Fruit fly (Drosophila melanogaster) whole organism, embryonic: Measurements from ENCODE around the gene CG3632.

Experiments
- CG10431 ChIP-seq: fragments of 200-800 bp; sonication (Bioruptor generic); optimal IDR thresholded peaks from 3 replicates; lab custom pipeline; 2018; ENCODE audit warnings: missing biosample characterization, mild to moderate bottlenecking, missing genetic modification characterization
- CG12299 ChIP-seq: fragments of 200-800 bp; sonication (Bioruptor generic); optimal IDR thresholded peaks from 2 replicates; lab custom pipeline; 2018; ENCODE audit warnings: missing biosample characterization, mild to moderate bottlenecking, missing genetic modification characterization
- CG1233 ChIP-seq: fragments of 200-800 bp; sonication (Bioruptor generic); optimal IDR thresholded peaks from 4 replicates; lab custom pipeline; 2018; ENCODE audit warnings: missing biosample characterization, mild to moderate bottlenecking, missing genetic modification characterization
- CG13894 ChIP-seq: fragments of 200-800 bp; sonication (Bioruptor generic); optimal IDR thresholded peaks from 3 replicates; lab custom pipeline; 2018; ENCODE audit warnings: missing biosample characterization, mild to moderate bottlenecking, missing genetic modification characterization, moderate library complexity
- CG14014 ChIP-seq: fragments of 200-800 bp; sonication (Bioruptor generic); IDR thresholded peaks from 2 replicates; pipeline ENCODE4 v1.3.6; 2022; ENCODE audit warnings: missing biosample characterization, missing genetic modification characterization
- CG15601 ChIP-seq: fragments of 200-800 bp; sonication (Bioruptor generic); optimal IDR thresholded peaks from 3 replicates; lab custom pipeline; 2019; ENCODE audit warnings: missing biosample characterization, mild to moderate bottlenecking, missing genetic modification characterization, moderate library complexity
- CG16813 ChIP-seq: fragments of 200-800 bp; sonication (Bioruptor generic); IDR thresholded peaks from 3 replicates; pipeline ENCODE4 v1.3.6; 2022; ENCODE audit warnings: missing biosample characterization, missing genetic modification characterization; ENCODE audit not compliant: partially characterized antibody
- CG2120 ChIP-seq: fragments of 200-800 bp; sonication (Bioruptor generic); optimal IDR thresholded peaks from 3 replicates; lab custom pipeline; 2016; ENCODE audit warnings: missing biosample characterization, missing genetic modification characterization
- CG2129 ChIP-seq: fragments of 200-800 bp; sonication (Bioruptor generic); IDR thresholded peaks from 2 replicates; pipeline ENCODE4 v1.3.6; 2022; ENCODE audit warnings: missing biosample characterization, missing genetic modification characterization; ENCODE audit not compliant: partially characterized antibody
- CG34224 ChIP-seq: fragments of 200-800 bp; sonication (Bioruptor generic); IDR thresholded peaks from 3 replicates; pipeline ENCODE4 v1.3.6; 2022; ENCODE audit warnings: missing biosample characterization, missing genetic modification characterization; ENCODE audit not compliant: partially characterized antibody
- CG3847 ChIP-seq: fragments of 200-800 bp; sonication (Bioruptor generic); IDR thresholded peaks from 2 replicates; pipeline ENCODE4 v1.3.6; 2022; ENCODE audit warnings: missing biosample characterization, missing genetic modification characterization
- CG3995 ChIP-seq: fragments of 200-800 bp; sonication (Bioruptor generic); optimal IDR thresholded peaks from 3 replicates; lab custom pipeline; 2016; ENCODE audit warnings: missing biosample characterization, missing genetic modification characterization
- CG42726 ChIP-seq: fragments of 200-800 bp; sonication (Bioruptor generic); IDR thresholded peaks from 2 replicates; pipeline ENCODE4 v1.3.6; 2022; ENCODE audit warnings: missing biosample characterization, missing genetic modification characterization; ENCODE audit not compliant: partially characterized antibody
- CG4854 ChIP-seq: fragments of 200-800 bp; sonication (Bioruptor generic); optimal IDR thresholded peaks from 2 replicates; lab custom pipeline; 2016; ENCODE audit warnings: missing biosample characterization, missing genetic modification characterization, inconsistent platforms
- CG5180 ChIP-seq: fragments of 200-800 bp; sonication (Bioruptor generic); optimal IDR thresholded peaks from 3 replicates; lab custom pipeline; 2017; ENCODE audit warnings: missing biosample characterization, missing genetic modification characterization, mild to moderate bottlenecking, moderate library complexity, missing genetic modification reagents
- CG6272 ChIP-seq: fragments of 200-800 bp; sonication (Bioruptor generic); IDR thresholded peaks from 2 replicates; pipeline ENCODE4 v1.3.6; 2022; ENCODE audit warnings: missing biosample characterization, missing genetic modification characterization
- CG6791 ChIP-seq: fragments of 200-800 bp; sonication (Bioruptor generic); IDR thresholded peaks from 3 replicates; pipeline ENCODE4 v1.3.6; 2022; ENCODE audit warnings: missing biosample characterization, missing genetic modification characterization; ENCODE audit not compliant: partially characterized antibody
- CG7271 ChIP-seq: fragments of 200-800 bp; sonication (Bioruptor generic); optimal IDR thresholded peaks from 2 replicates; lab custom pipeline; 2018; ENCODE audit warnings: missing biosample characterization, mild to moderate bottlenecking, missing genetic modification characterization, moderate library complexity
- CG7745 ChIP-seq: fragments of 200-800 bp; sonication (Bioruptor generic); optimal IDR thresholded peaks from 2 replicates; lab custom pipeline; 2018; ENCODE audit warnings: missing biosample characterization, mild to moderate bottlenecking, missing genetic modification characterization, moderate library complexity
- CG8281 ChIP-seq: fragments of 200-800 bp; sonication (Bioruptor generic); optimal IDR thresholded peaks from 2 replicates; lab custom pipeline; 2018; ENCODE audit warnings: missing biosample characterization, mild to moderate bottlenecking, missing genetic modification characterization, moderate library complexity
- CG8290 ChIP-seq, 3 experiments: fragments of 200-800 bp; sonication (Bioruptor generic); optimal IDR thresholded peaks; 2 replicates each; lab custom pipeline; 2016 to 2019; ENCODE audit warnings: missing biosample characterization in 3 of 3, missing genetic modification characterization in 3 of 3, mild to moderate bottlenecking in 2 of 3, moderate library complexity in 1 of 3
- D19B ChIP-seq: fragments of 200-800 bp; sonication (Bioruptor generic); optimal IDR thresholded peaks from 2 replicates; lab custom pipeline; 2017; ENCODE audit warnings: missing biosample characterization, mild to moderate bottlenecking, missing genetic modification characterization
- Dip3 ChIP-seq: fragments of 200-800 bp; sonication (Bioruptor generic); optimal IDR thresholded peaks from 3 replicates; lab custom pipeline; 2016; ENCODE audit warnings: missing biosample characterization, missing genetic modification characterization
- Dref ChIP-seq: fragments of 200-800 bp; sonication (Bioruptor generic); IDR thresholded peaks from 2 replicates; pipeline ENCODE4 v1.3.6; 2022; ENCODE audit warnings: missing biosample characterization, missing genetic modification characterization
- Ets65A ChIP-seq: fragments of 200-800 bp; sonication (Bioruptor generic); peaks from one replicate; lab custom pipeline; 2016; ENCODE audit warnings: missing biosample characterization, missing genetic modification characterization
- Gsc ChIP-seq: fragments of 200-800 bp; sonication (Bioruptor generic); IDR thresholded peaks from 2 replicates; pipeline ENCODE4 v1.3.6; 2022; ENCODE audit warnings: missing biosample characterization, missing genetic modification characterization
- HmgD ChIP-seq: fragments of 200-800 bp; sonication (Bioruptor generic); optimal IDR thresholded peaks from 3 replicates; lab custom pipeline; 2016; ENCODE audit warnings: missing biosample characterization, missing genetic modification characterization
- Jarid2 ChIP-seq: fragments of 200-800 bp; sonication (Bioruptor generic); optimal IDR thresholded peaks from 3 replicates; lab custom pipeline; 2017; ENCODE audit warnings: mild to moderate bottlenecking, missing biosample characterization, missing genetic modification reagents, missing genetic modification characterization
- Lhr ChIP-seq: fragments of 200-800 bp; sonication (Bioruptor generic); optimal IDR thresholded peaks from 3 replicates; lab custom pipeline; 2017; ENCODE audit warnings: mild to moderate bottlenecking, missing biosample characterization, missing genetic modification reagents, missing genetic modification characterization
- MTF-1 ChIP-seq: fragments of 200-800 bp; sonication (Bioruptor generic); optimal IDR thresholded peaks from 2 replicates; lab custom pipeline; 2018; ENCODE audit warnings: missing biosample characterization, mild to moderate bottlenecking, missing genetic modification characterization, borderline replicate concordance
- NFAT ChIP-seq: fragments of 200-800 bp; sonication (Bioruptor generic); IDR thresholded peaks from 2 replicates; pipeline ENCODE4 v1.3.6; 2022; ENCODE audit warnings: missing biosample characterization, missing genetic modification characterization
- Nf-YC ChIP-seq: fragments of 200-800 bp; optimal IDR thresholded peaks from 3 replicates; lab custom pipeline; 2019; ENCODE audit warnings: missing biosample characterization, mild to moderate bottlenecking, missing genetic modification characterization, moderate library complexity
- Oaz ChIP-seq: fragments of 200-800 bp; sonication (Bioruptor generic); IDR thresholded peaks from 2 replicates; pipeline ENCODE4 v1.3.6; 2022; ENCODE audit warnings: missing biosample characterization, missing genetic modification characterization
- Scr ChIP-seq: fragments of 200-800 bp; sonication (Bioruptor generic); IDR thresholded peaks from 2 replicates; pipeline ENCODE4 v1.3.6; 2022; ENCODE audit warnings: missing biosample characterization, missing genetic modification characterization; ENCODE audit not compliant: partially characterized antibody
- Xbp1 ChIP-seq: fragments of 200-800 bp; sonication (Bioruptor generic); optimal IDR thresholded peaks from 3 replicates; lab custom pipeline; 2016; ENCODE audit warnings: missing biosample characterization, mild to moderate bottlenecking, missing genetic modification characterization
- abd-A ChIP-seq: fragments of 200-800 bp; sonication (Bioruptor generic); optimal IDR thresholded peaks from 3 replicates; lab custom pipeline; 2019; ENCODE audit warnings: missing biosample characterization, mild to moderate bottlenecking, missing genetic modification characterization, moderate library complexity
- ase ChIP-seq: fragments of 200-800 bp; sonication (Bioruptor generic); IDR thresholded peaks from 3 replicates; pipeline ENCODE4 v1.3.6; 2022; ENCODE audit warnings: missing biosample characterization, missing genetic modification characterization
- chinmo ChIP-seq: fragments of 200-800 bp; sonication (Bioruptor generic); IDR thresholded peaks from 4 replicates; pipeline ENCODE4 v1.3.6; 2022; ENCODE audit warnings: missing biosample characterization, missing genetic modification characterization; ENCODE audit not compliant: partially characterized antibody
- chm ChIP-seq: fragments of 200-800 bp; sonication (Bioruptor generic); IDR thresholded peaks from 2 replicates; pipeline ENCODE4 v1.3.6; 2022; ENCODE audit warnings: missing biosample characterization, missing genetic modification characterization
- hb ChIP-seq: fragments of 200-800 bp; sonication (Bioruptor generic); IDR thresholded peaks from 3 replicates; pipeline ENCODE4 v1.3.6; 2022; ENCODE audit warnings: missing biosample characterization, missing genetic modification characterization; ENCODE audit not compliant: partially characterized antibody
- hkb ChIP-seq, 2 experiments: fragments of 200-800 bp in 1 of 2; fragments of >200 bp in 1 of 2; sonication (Bioruptor generic) in 1 of 2; IDR thresholded peaks in 1 of 2; optimal IDR thresholded peaks in 1 of 2; 2 replicates each; pipeline versions ENCODE4 v1.3.6 to Lab custom; 2017 to 2022; ENCODE audit warnings: missing biosample characterization in 1 of 2, missing genetic modification characterization in 1 of 2
- mld ChIP-seq: fragments of 200-800 bp; sonication (Bioruptor generic); IDR thresholded peaks from 3 replicates; pipeline ENCODE4 v1.3.6; 2022; ENCODE audit warnings: missing biosample characterization, missing genetic modification characterization; ENCODE audit not compliant: partially characterized antibody
- nerfin-2 ChIP-seq: fragments of 200-800 bp; sonication (Bioruptor generic); IDR thresholded peaks from 2 replicates; pipeline ENCODE4 v1.3.6; 2022; ENCODE audit warnings: missing biosample characterization, missing genetic modification characterization; ENCODE audit not compliant: partially characterized antibody
- onecut ChIP-seq: fragments of 200-800 bp; sonication (Bioruptor generic); IDR thresholded peaks from 2 replicates; pipeline ENCODE4 v1.3.6; 2022; ENCODE audit warnings: missing biosample characterization, missing genetic modification characterization
- p53 ChIP-seq: fragments of 200-800 bp; sonication (Bioruptor generic); optimal IDR thresholded peaks from 2 replicates; lab custom pipeline; 2016; ENCODE audit warnings: missing biosample characterization, missing genetic modification characterization
- sisA ChIP-seq: fragments of 200-800 bp; sonication (Bioruptor generic); IDR thresholded peaks from 2 replicates; pipeline ENCODE4 v1.3.6; 2022; ENCODE audit warnings: missing biosample characterization, missing genetic modification characterization
- stc ChIP-seq: fragments of 200-800 bp; sonication (Bioruptor generic); IDR thresholded peaks from 2 replicates; pipeline ENCODE4 v1.3.6; 2022; ENCODE audit warnings: missing biosample characterization, missing genetic modification characterization

CG3632 gene

DNA sequence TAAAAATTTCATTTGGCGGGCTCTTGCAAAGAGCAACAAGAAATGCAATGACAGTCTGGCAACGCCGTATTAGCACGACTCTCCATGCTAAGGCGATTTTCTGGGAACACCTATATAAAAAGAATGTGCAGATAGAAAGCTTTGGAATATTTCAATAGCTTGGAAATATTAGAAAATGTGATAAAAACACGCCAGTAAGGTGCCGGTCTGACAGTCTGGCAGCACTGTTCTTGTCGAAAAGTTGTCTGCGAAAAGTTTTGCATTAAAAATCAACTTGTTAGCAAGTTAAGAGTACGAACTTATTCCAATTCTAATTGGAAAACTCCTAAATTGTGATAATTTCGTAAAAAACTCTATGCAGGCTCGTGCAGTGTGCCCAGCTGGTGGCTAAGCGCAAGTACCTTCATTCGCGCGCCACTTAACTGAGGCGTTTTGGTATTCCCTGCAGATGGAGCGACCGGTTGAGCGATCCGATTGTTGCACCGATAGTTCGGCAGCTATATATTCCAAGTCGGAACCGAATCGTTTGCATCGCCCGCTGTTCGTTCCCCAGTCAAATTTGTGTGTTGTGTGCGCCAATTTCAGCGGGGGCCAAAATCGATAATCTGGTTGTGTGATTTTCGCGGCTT is 18.5 kb upstream of the CG3632 start, which contains the start of gene eas (continued):
- TF ChIP-seq HmgD (GFP tag; lab: Kevin White, UChicago) (peak; percentile 50), CG3995 (GFP tag; lab: Kevin White, UChicago) (peak; percentile 67), CG10431 (no peak), CG2129 (GFP tag; lab: Robert Waterston, UW) (peak; percentile 31; the same call in 1 of the 2 replicates), D19B (GFP tag; lab: Kevin White, UChicago) (no peak), CG34224 (GFP tag; lab: Robert Waterston, UW) (peak; percentile 70), CG3847 (peak; percentile 37; the same call in 1 of the 2 replicates), CG6272 (no peak), CG14014 (no peak), MTF-1 (GFP tag; lab: Kevin White, UChicago) (no peak), Dref (peak; percentile 59), Dip3 (GFP tag; lab: Kevin White, UChicago) (peak; percentile 11), abd-A (tag; lab: Kevin White, UChicago) (no peak), Lhr (GFP tag; lab: Kevin White, UChicago) (peak; percentile 63), CG7745 (no peak), nerfin-2 (GFP tag; lab: Robert Waterston, UW) (peak; percentile 23; the same call in 1 of the 2 replicates), Scr (GFP tag; lab: Robert Waterston, UW) (peak; percentile 73), onecut (peak; percentile 93), stc (no peak), sisA (no peak), CG8290 (GFP tag; optimal IDR thresholded peaks at IDR 0.05; lab: Kevin White, UChicago) (peak; percentile 63), CG8290 (tag; optimal IDR thresholded peaks at IDR 0.05; lab: Kevin White, UChicago) (peak; percentile 44 to 74), CG15601 (tag; lab: Kevin White, UChicago) (peak; percentile 14), CG12299 (tag; lab: Kevin White, UChicago) (no peak), Jarid2 (GFP tag; lab: Kevin White, UChicago) (peak; percentile 21), CG4854 (no peak), hb (GFP tag; lab: Robert Waterston, UW) (peak; percentile 70), CG8281 (no peak), Nf-YC (no peak), CG5180 (GFP tag; lab: Kevin White, UChicago) (no peak), Gsc (GFP tag; lab: Robert Waterston, UW) (no peak), hkb (optimal IDR thresholded peaks at IDR 0.05; lab: Kevin White, UChicago) (peak; percentile 55), hkb (GFP tag; IDR thresholded peaks at IDR 0.05; lab: Robert Waterston, UW) (no peak), p53 (GFP tag; lab: Kevin White, UChicago) (peak; percentile 44), ase (GFP tag; lab: Robert Waterston, UW) (no peak), Ets65A (GFP tag; lab: Kevin White, UChicago) (peak; percentile 91), CG2120 (GFP tag; lab: Kevin White, UChicago) (peak; percentile 30), CG42726 (GFP tag; lab: Robert Waterston, UW) (peak; percentile 79), Oaz (GFP tag; lab: Robert Waterston, UW) (no peak), CG16813 (GFP tag; lab: Robert Waterston, UW) (peak; percentile 80), mld (GFP tag; lab: Robert Waterston, UW) (peak; percentile 29; the same call in 1 of the 3 replicates), CG1233 (no peak), Xbp1 (GFP tag; lab: Kevin White, UChicago) (peak; percentile 27), NFAT (peak; percentile 27; the same call in 1 of the 2 replicates), chm (peak; percentile 59; the same call in 1 of the 2 replicates), CG6791 (GFP tag; lab: Robert Waterston, UW) (peak; percentile 77), CG13894 (tag; lab: Kevin White, UChicago) (peak; percentile 61), CG7271 (tag; lab: Kevin White, UChicago) (no peak), chinmo (GFP tag; lab: Robert Waterston, UW) (peak; percentile 83; the same call in 3 of the 4 replicates)
